Fruit fly (Drosophila melanogaster) whole organism, embryonic: Measurements from ENCODE around the gene Tango2.

Experiments
- Abd-B ChIP-seq: fragments of 200-800 bp; sonication (Bioruptor generic); optimal IDR thresholded peaks from 2 replicates; lab custom pipeline; 2018; ENCODE audit warnings: missing biosample characterization, mild to moderate bottlenecking, missing genetic modification characterization, moderate library complexity
- Aef1 ChIP-seq: fragments of 200-800 bp; sonication (Bioruptor generic); IDR thresholded peaks from 3 replicates; pipeline ENCODE4 v1.3.6; 2022; ENCODE audit warnings: missing biosample characterization, missing genetic modification characterization
- Blimp-1 ChIP-seq: fragments of 200-800 bp; sonication (Bioruptor generic); optimal IDR thresholded peaks from 3 replicates; lab custom pipeline; 2018; ENCODE audit warnings: missing biosample characterization, missing genetic modification characterization, mild to moderate bottlenecking, moderate library complexity, missing genetic modification reagents
- CG10321 ChIP-seq: fragments of 200-800 bp; sonication (Bioruptor generic); IDR thresholded peaks from 2 replicates; pipeline ENCODE4 v1.3.6; 2022; ENCODE audit warnings: missing biosample characterization, missing genetic modification characterization
- CG11085 ChIP-seq: fragments of 200-800 bp; sonication (Bioruptor generic); IDR thresholded peaks from 2 replicates; pipeline ENCODE4 v1.3.6; 2022; ENCODE audit warnings: missing biosample characterization, missing genetic modification characterization
- CG11456 ChIP-seq: fragments of 200-800 bp; sonication (Bioruptor generic); IDR thresholded peaks from 3 replicates; pipeline ENCODE4 v1.3.6; 2022; ENCODE audit warnings: missing biosample characterization, missing genetic modification characterization
- CG11695 ChIP-seq: fragments of 200-800 bp; sonication (Bioruptor generic); IDR thresholded peaks from 3 replicates; pipeline ENCODE4 v1.3.6; 2022; ENCODE audit warnings: missing biosample characterization, missing genetic modification characterization
- CG12219 ChIP-seq: fragments of 200-800 bp; sonication (Bioruptor generic); optimal IDR thresholded peaks from 3 replicates; lab custom pipeline; 2018; ENCODE audit warnings: missing biosample characterization, mild to moderate bottlenecking, missing genetic modification characterization
- CG1233 ChIP-seq: fragments of 200-800 bp; sonication (Bioruptor generic); optimal IDR thresholded peaks from 4 replicates; lab custom pipeline; 2018; ENCODE audit warnings: missing biosample characterization, mild to moderate bottlenecking, missing genetic modification characterization
- CG14014 ChIP-seq: fragments of 200-800 bp; sonication (Bioruptor generic); IDR thresholded peaks from 2 replicates; pipeline ENCODE4 v1.3.6; 2022; ENCODE audit warnings: missing biosample characterization, missing genetic modification characterization
- CG14710 ChIP-seq: fragments of 200-800 bp; sonication (Bioruptor generic); optimal IDR thresholded peaks from 3 replicates; lab custom pipeline; 2019; ENCODE audit warnings: missing biosample characterization, mild to moderate bottlenecking, missing genetic modification characterization, moderate library complexity
- CG2120 ChIP-seq: fragments of 200-800 bp; sonication (Bioruptor generic); optimal IDR thresholded peaks from 3 replicates; lab custom pipeline; 2016; ENCODE audit warnings: missing biosample characterization, missing genetic modification characterization
- CG2712 ChIP-seq: fragments of 200-800 bp; optimal IDR thresholded peaks from 3 replicates; lab custom pipeline; 2019; ENCODE audit warnings: missing biosample characterization, mild to moderate bottlenecking, missing genetic modification characterization, moderate library complexity
- CG30020 ChIP-seq: fragments of 200-800 bp; optimal IDR thresholded peaks from 2 replicates; lab custom pipeline; 2019; ENCODE audit warnings: missing biosample characterization, mild to moderate bottlenecking, missing genetic modification characterization, moderate library complexity
- CG3407 ChIP-seq: fragments of 200-800 bp; sonication (Bioruptor generic); optimal IDR thresholded peaks from 2 replicates; lab custom pipeline; 2018; ENCODE audit warnings: missing biosample characterization, mild to moderate bottlenecking, missing genetic modification characterization
- CG4328 ChIP-seq: fragments of 200-800 bp; sonication (Bioruptor generic); optimal IDR thresholded peaks from 3 replicates; lab custom pipeline; 2017; ENCODE audit warnings: missing biosample characterization, missing genetic modification reagents, missing genetic modification characterization
- CG5953 ChIP-seq: fragments of 200-800 bp; sonication (Bioruptor generic); IDR thresholded peaks from 2 replicates; pipeline ENCODE4 v1.3.6; 2022; ENCODE audit warnings: missing biosample characterization, missing genetic modification characterization
- CG6175 ChIP-seq: fragments of 200-800 bp; sonication (Bioruptor generic); IDR thresholded peaks from 3 replicates; pipeline ENCODE4 v1.3.6; 2022; ENCODE audit warnings: missing biosample characterization, missing genetic modification characterization
- CG7928 ChIP-seq: fragments of 200-800 bp; sonication (Bioruptor generic); optimal IDR thresholded peaks from 2 replicates; lab custom pipeline; 2017; ENCODE audit warnings: missing biosample characterization, mild to moderate bottlenecking, missing genetic modification characterization
- CG8765 ChIP-seq: fragments of 200-800 bp; sonication (Bioruptor generic); IDR thresholded peaks from 2 replicates; pipeline ENCODE4 v1.3.6; 2022; ENCODE audit warnings: missing biosample characterization, missing genetic modification characterization
- CG9727 ChIP-seq: fragments of 200-800 bp; sonication (Bioruptor generic); optimal IDR thresholded peaks from 3 replicates; lab custom pipeline; 2017; ENCODE audit warnings: missing biosample characterization, mild to moderate bottlenecking, missing genetic modification characterization
- D19B ChIP-seq: fragments of 200-800 bp; sonication (Bioruptor generic); optimal IDR thresholded peaks from 2 replicates; lab custom pipeline; 2017; ENCODE audit warnings: missing biosample characterization, mild to moderate bottlenecking, missing genetic modification characterization
- ERR ChIP-seq: fragments of 200-800 bp; sonication (Bioruptor generic); optimal IDR thresholded peaks from 2 replicates; lab custom pipeline; 2016; ENCODE audit warnings: missing biosample characterization, missing genetic modification characterization
- HHEX ChIP-seq: fragments of 200-800 bp; sonication (Bioruptor generic); optimal IDR thresholded peaks from 3 replicates; lab custom pipeline; 2017; ENCODE audit warnings: missing biosample characterization, mild to moderate bottlenecking, missing genetic modification characterization, missing genetic modification reagents
- HmgD ChIP-seq: fragments of 200-800 bp; sonication (Bioruptor generic); optimal IDR thresholded peaks from 3 replicates; lab custom pipeline; 2016; ENCODE audit warnings: missing biosample characterization, missing genetic modification characterization
- Hr3 ChIP-seq: fragments of 200-800 bp; sonication (Bioruptor generic); optimal IDR thresholded peaks from 3 replicates; lab custom pipeline; 2016; ENCODE audit warnings: missing biosample characterization, missing genetic modification characterization
- Hr51 ChIP-seq, 2 experiments: fragments of 200-800 bp; sonication (Bioruptor generic); optimal IDR thresholded peaks; 2 replicates in 1 of 2; 3 replicates in 1 of 2; lab custom pipeline; 2016 to 2018; ENCODE audit warnings: missing biosample characterization in 2 of 2, missing genetic modification characterization in 2 of 2, mild to moderate bottlenecking in 1 of 2, moderate library complexity in 1 of 2
- Hsf ChIP-seq: fragments of 200-800 bp; sonication (Bioruptor generic); optimal IDR thresholded peaks from 3 replicates; lab custom pipeline; 2016; ENCODE audit warnings: missing biosample characterization, missing genetic modification characterization
- MBD-R2 ChIP-seq: fragments of 200-800 bp; sonication (Bioruptor generic); IDR thresholded peaks from 2 replicates; pipeline ENCODE4 v1.3.6; 2022; ENCODE audit warnings: missing biosample characterization, missing genetic modification characterization
- NK7.1 ChIP-seq: fragments of 200-800 bp; sonication (Bioruptor generic); optimal IDR thresholded peaks from 3 replicates; lab custom pipeline; 2016; ENCODE audit warnings: missing biosample characterization, missing genetic modification characterization
- Taf1 ChIP-seq: fragments of 200-800 bp; sonication (Bioruptor generic); IDR thresholded peaks from 2 replicates; pipeline ENCODE4 v1.3.6; 2022; ENCODE audit warnings: missing biosample characterization, missing genetic modification characterization
- YL-1 ChIP-seq: fragments of 200-800 bp; sonication (Bioruptor generic); optimal IDR thresholded peaks from 3 replicates; lab custom pipeline; 2017; ENCODE audit warnings: missing biosample characterization, mild to moderate bottlenecking, missing genetic modification characterization
- al ChIP-seq: fragments of 200-800 bp; sonication (Bioruptor generic); IDR thresholded peaks from 2 replicates; pipeline ENCODE4 v1.3.6; 2022; ENCODE audit warnings: missing biosample characterization, missing genetic modification characterization
- amos ChIP-seq: fragments of 200-800 bp; sonication (Bioruptor generic); IDR thresholded peaks from 2 replicates; pipeline ENCODE4 v1.3.6; 2022; ENCODE audit warnings: missing biosample characterization, missing genetic modification characterization; ENCODE audit not compliant: partially characterized antibody
- chif ChIP-seq, 2 experiments: fragments of 200-800 bp; sonication (Bioruptor generic); optimal IDR thresholded peaks; 3 replicates each; lab custom pipeline; 2016; ENCODE audit warnings: missing biosample characterization in 2 of 2, missing genetic modification characterization in 2 of 2
- da ChIP-seq: fragments of 200-800 bp; sonication (Bioruptor generic); optimal IDR thresholded peaks from 2 replicates; lab custom pipeline; 2016; ENCODE audit warnings: missing biosample characterization, missing genetic modification characterization
- ewg ChIP-seq: fragments of 200-800 bp; sonication (Bioruptor generic); optimal IDR thresholded peaks from 3 replicates; lab custom pipeline; 2017; ENCODE audit warnings: mild to moderate bottlenecking, missing biosample characterization, missing genetic modification reagents, missing genetic modification characterization
- gfzf ChIP-seq: fragments of 200-800 bp; sonication (Bioruptor generic); optimal IDR thresholded peaks from 2 replicates; lab custom pipeline; 2016; ENCODE audit warnings: missing biosample characterization, mild to moderate bottlenecking, missing genetic modification characterization, moderate library complexity
- hb ChIP-seq: fragments of 200-800 bp; sonication (Bioruptor generic); IDR thresholded peaks from 3 replicates; pipeline ENCODE4 v1.3.6; 2022; ENCODE audit warnings: missing biosample characterization, missing genetic modification characterization; ENCODE audit not compliant: partially characterized antibody
- hkb ChIP-seq, 2 experiments: fragments of 200-800 bp in 1 of 2; fragments of >200 bp in 1 of 2; sonication (Bioruptor generic) in 1 of 2; IDR thresholded peaks in 1 of 2; optimal IDR thresholded peaks in 1 of 2; 2 replicates each; pipeline versions ENCODE4 v1.3.6 to Lab custom; 2017 to 2022; ENCODE audit warnings: missing biosample characterization in 1 of 2, missing genetic modification characterization in 1 of 2
- ind ChIP-seq: fragments of 200-800 bp; sonication (Bioruptor generic); optimal IDR thresholded peaks from 3 replicates; lab custom pipeline; 2016; ENCODE audit warnings: missing biosample characterization, missing genetic modification characterization
- insv ChIP-seq, 2 experiments: fragments of 200-800 bp; sonication (Bioruptor generic); optimal IDR thresholded peaks; 3 replicates each; lab custom pipeline; 2016 to 2018; ENCODE audit warnings: missing biosample characterization in 2 of 2, missing genetic modification characterization in 2 of 2
- nom ChIP-seq: fragments of 200-800 bp; sonication (Bioruptor generic); optimal IDR thresholded peaks from 2 replicates; lab custom pipeline; 2017; ENCODE audit warnings: missing biosample characterization, missing genetic modification characterization, mild to moderate bottlenecking, moderate library complexity, missing genetic modification reagents
- repo ChIP-seq: fragments of 200-800 bp; sonication (Bioruptor generic); optimal IDR thresholded peaks from 2 replicates; lab custom pipeline; 2016; ENCODE audit warnings: missing biosample characterization, missing genetic modification characterization
- slbo ChIP-seq: fragments of 200-800 bp; sonication (Bioruptor generic); IDR thresholded peaks from 2 replicates; pipeline ENCODE4 v1.3.6; 2022; ENCODE audit warnings: missing biosample characterization, missing genetic modification characterization
- so ChIP-seq: fragments of 200-800 bp; sonication (Bioruptor generic); IDR thresholded peaks from 3 replicates; pipeline ENCODE4 v1.3.6; 2022; ENCODE audit warnings: missing biosample characterization, missing genetic modification characterization
- trh ChIP-seq: fragments of 200-800 bp; sonication (Bioruptor generic); optimal IDR thresholded peaks from 2 replicates; lab custom pipeline; 2016; ENCODE audit warnings: missing biosample characterization, missing genetic modification characterization
- tup ChIP-seq: fragments of 200-800 bp; sonication (Bioruptor generic); optimal IDR thresholded peaks from 2 replicates; lab custom pipeline; 2016; ENCODE audit warnings: missing biosample characterization, mild to moderate bottlenecking, missing genetic modification characterization, moderate library complexity
- unc-4 ChIP-seq: fragments of 200-800 bp; sonication (Bioruptor generic); IDR thresholded peaks from 2 replicates; pipeline ENCODE4 v1.3.6; 2022; ENCODE audit warnings: missing biosample characterization, missing genetic modification characterization; ENCODE audit not compliant: partially characterized antibody
- zen ChIP-seq: fragments of 200-800 bp; sonication (Bioruptor generic); optimal IDR thresholded peaks from 3 replicates; lab custom pipeline; 2018; ENCODE audit warnings: missing biosample characterization, mild to moderate bottlenecking, missing genetic modification characterization, moderate library complexity

Gene Tango2

dm6 chrX:13644696-13645393 lies 28.1 kb downstream of the Tango2 start (continued):
- TF ChIP-seq ewg (GFP tag; lab: Kevin White, UChicago) (peak; percentile 6), repo (GFP tag; lab: Kevin White, UChicago) (no peak), insv (GFP tag; optimal IDR thresholded peaks at IDR 0.05; lab: Kevin White, UChicago) (no peak), CG4328 (GFP tag; lab: Kevin White, UChicago) (no peak), D19B (GFP tag; lab: Kevin White, UChicago) (no peak), unc-4 (GFP tag; lab: Robert Waterston, UW) (no peak), Hsf (GFP tag; lab: Kevin White, UChicago) (no peak), MBD-R2 (GFP tag; lab: Robert Waterston, UW) (no peak), CG9727 (no peak), CG7928 (no peak), ind (no peak), slbo (GFP tag; lab: Robert Waterston, UW) (no peak), da (GFP tag; lab: Kevin White, UChicago) (no peak), Taf1 (GFP tag; lab: Robert Waterston, UW) (no peak), tup (GFP tag; lab: Kevin White, UChicago) (no peak), CG2120 (GFP tag; lab: Kevin White, UChicago) (no peak), nom (GFP tag; lab: Kevin White, UChicago) (peak; percentile 97), so (GFP tag; lab: Robert Waterston, UW) (no peak), CG12219 (no peak), gfzf (GFP tag; lab: Kevin White, UChicago) (no peak), CG5953 (GFP tag; lab: Robert Waterston, UW) (no peak), al (GFP tag; lab: Robert Waterston, UW) (no peak), Blimp-1 (GFP tag; lab: Kevin White, UChicago) (peak; percentile 68), Aef1 (no peak), CG11695 (GFP tag; lab: Robert Waterston, UW) (no peak), HmgD (no peak), Hr51 (GFP tag; optimal IDR thresholded peaks at IDR 0.05; lab: Kevin White, UChicago) (no peak), CG11085 (no peak), CG14014 (GFP tag; lab: Robert Waterston, UW) (no peak), CG6175 (GFP tag; lab: Robert Waterston, UW) (no peak), CG8765 (GFP tag; lab: Robert Waterston, UW) (no peak), CG3407 (peak; percentile 53), amos (GFP tag; lab: Robert Waterston, UW) (no peak), hkb (optimal IDR thresholded peaks at IDR 0.05; lab: Kevin White, UChicago) (no peak), hkb (GFP tag; IDR thresholded peaks at IDR 0.05; lab: Robert Waterston, UW) (no peak), CG11456 (GFP tag; lab: Robert Waterston, UW) (no peak), Hr3 (no peak), CG10321 (GFP tag; lab: Robert Waterston, UW) (no peak), trh (GFP tag; lab: Kevin White, UChicago) (no peak), CG30020 (tag; lab: Kevin White, UChicago) (no peak), chif (GFP tag; optimal IDR thresholded peaks at IDR 0.05; lab: Kevin White, UChicago) (no peak), CG14710 (tag; lab: Kevin White, UChicago) (peak; percentile 43), hb (GFP tag; lab: Robert Waterston, UW) (no peak), YL-1 (GFP tag; lab: Kevin White, UChicago) (peak; percentile 1), CG2712 (tag; lab: Kevin White, UChicago) (no peak), ERR (GFP tag; lab: Kevin White, UChicago) (no peak), CG1233 (no peak), HHEX (GFP tag; lab: Kevin White, UChicago) (peak; percentile 28), NK7.1 (GFP tag; lab: Kevin White, UChicago) (no peak), Abd-B (GFP tag; lab: Kevin White, UChicago) (no peak), zen (tag; lab: Kevin White, UChicago) (no peak)
